Fruit fly (Drosophila melanogaster) whole organism, embryonic: ENCODE measurements around the gene AsnRS.
A peak's percentile ranks its signal among the peaks of the same experiment; 100 is the strongest.

Experiments used
- Adf1 ChIP-seq: fragments of 200-800 bp; sonication (Bioruptor generic); IDR thresholded peaks from 2 replicates; pipeline ENCODE4 v1.3.6; 2022; ENCODE audit warnings: missing biosample characterization, missing genetic modification characterization
- Bteb2 ChIP-seq: fragments of 200-800 bp; sonication (Bioruptor generic); optimal IDR thresholded peaks from 2 replicates; lab custom pipeline; 2016; ENCODE audit warnings: missing biosample characterization, missing genetic modification characterization
- CG10543 ChIP-seq: fragments of 200-800 bp; sonication (Bioruptor generic); optimal IDR thresholded peaks from 3 replicates; lab custom pipeline; 2017; ENCODE audit warnings: missing biosample characterization, mild to moderate bottlenecking, missing genetic modification characterization, moderate library complexity
- CG12391 ChIP-seq: fragments of 200-800 bp; sonication (Bioruptor generic); optimal IDR thresholded peaks from 3 replicates; lab custom pipeline; 2018; ENCODE audit warnings: missing biosample characterization, mild to moderate bottlenecking, missing genetic modification characterization, moderate library complexity
- CG12744 ChIP-seq: fragments of 200-800 bp; sonication (Bioruptor generic); optimal IDR thresholded peaks from 2 replicates; lab custom pipeline; 2016; ENCODE audit warnings: missing biosample characterization, missing genetic modification characterization
- CG13287 ChIP-seq: fragments of 200-800 bp; sonication (Bioruptor generic); IDR thresholded peaks from 2 replicates; pipeline ENCODE4 v1.3.6; 2022; ENCODE audit warnings: missing biosample characterization, missing genetic modification characterization; ENCODE audit not compliant: partially characterized antibody
- CG13775 ChIP-seq: fragments of 200-800 bp; sonication (Bioruptor generic); optimal IDR thresholded peaks from 3 replicates; lab custom pipeline; 2017; ENCODE audit warnings: missing biosample characterization, mild to moderate bottlenecking, missing genetic modification characterization
- CG15269 ChIP-seq: fragments of 200-800 bp; sonication (Bioruptor generic); optimal IDR thresholded peaks from 2 replicates; lab custom pipeline; 2018; ENCODE audit warnings: missing biosample characterization, mild to moderate bottlenecking, missing genetic modification characterization, moderate library complexity
- CG17359 ChIP-seq: fragments of 200-800 bp; sonication (Bioruptor generic); optimal IDR thresholded peaks from 3 replicates; lab custom pipeline; 2018; ENCODE audit warnings: missing biosample characterization, mild to moderate bottlenecking, missing genetic modification characterization, moderate library complexity
- CG2120 ChIP-seq: fragments of 200-800 bp; sonication (Bioruptor generic); optimal IDR thresholded peaks from 3 replicates; lab custom pipeline; 2016; ENCODE audit warnings: missing biosample characterization, missing genetic modification characterization
- CG2129 ChIP-seq: fragments of 200-800 bp; sonication (Bioruptor generic); IDR thresholded peaks from 2 replicates; pipeline ENCODE4 v1.3.6; 2022; ENCODE audit warnings: missing biosample characterization, missing genetic modification characterization; ENCODE audit not compliant: partially characterized antibody
- CG2712 ChIP-seq: fragments of 200-800 bp; optimal IDR thresholded peaks from 3 replicates; lab custom pipeline; 2019; ENCODE audit warnings: missing biosample characterization, mild to moderate bottlenecking, missing genetic modification characterization, moderate library complexity
- CG3163 ChIP-seq: fragments of 200-800 bp; sonication (Bioruptor generic); optimal IDR thresholded peaks from 3 replicates; lab custom pipeline; 2016; ENCODE audit warnings: missing biosample characterization, missing genetic modification characterization
- CG32532 ChIP-seq: fragments of 200-800 bp; sonication (Bioruptor generic); IDR thresholded peaks from 2 replicates; pipeline ENCODE4 v1.3.6; 2022; ENCODE audit warnings: missing biosample characterization, missing genetic modification characterization
- CG34224 ChIP-seq: fragments of 200-800 bp; sonication (Bioruptor generic); IDR thresholded peaks from 3 replicates; pipeline ENCODE4 v1.3.6; 2022; ENCODE audit warnings: missing biosample characterization, missing genetic modification characterization; ENCODE audit not compliant: partially characterized antibody
- CG3847 ChIP-seq: fragments of 200-800 bp; sonication (Bioruptor generic); IDR thresholded peaks from 2 replicates; pipeline ENCODE4 v1.3.6; 2022; ENCODE audit warnings: missing biosample characterization, missing genetic modification characterization
- CG42726 ChIP-seq: fragments of 200-800 bp; sonication (Bioruptor generic); IDR thresholded peaks from 2 replicates; pipeline ENCODE4 v1.3.6; 2022; ENCODE audit warnings: missing biosample characterization, missing genetic modification characterization; ENCODE audit not compliant: partially characterized antibody
- CG6813 ChIP-seq: fragments of 200-800 bp; sonication (Bioruptor generic); optimal IDR thresholded peaks from 2 replicates; lab custom pipeline; 2017; ENCODE audit warnings: missing biosample characterization, missing genetic modification characterization, mild to moderate bottlenecking, moderate library complexity, missing genetic modification reagents
- CG7556 ChIP-seq: fragments of 200-800 bp; sonication (Bioruptor generic); optimal IDR thresholded peaks from 2 replicates; lab custom pipeline; 2017; ENCODE audit warnings: missing biosample characterization, mild to moderate bottlenecking, missing genetic modification characterization
- CG7786 ChIP-seq: fragments of 200-800 bp; sonication (Bioruptor generic); optimal IDR thresholded peaks from 2 replicates; lab custom pipeline; 2016; ENCODE audit warnings: missing biosample characterization, missing genetic modification characterization
- Deaf1 ChIP-seq: fragments of 200-800 bp; optimal IDR thresholded peaks from 3 replicates; lab custom pipeline; 2019; ENCODE audit warnings: missing biosample characterization, mild to moderate bottlenecking, missing genetic modification characterization, moderate library complexity
- Dek ChIP-seq: fragments of 200-800 bp; sonication (Bioruptor generic); optimal IDR thresholded peaks from 3 replicates; lab custom pipeline; 2019; ENCODE audit warnings: missing biosample characterization, mild to moderate bottlenecking, missing genetic modification characterization, moderate library complexity
- Gug ChIP-seq: fragments of 200-800 bp; sonication (Bioruptor generic); IDR thresholded peaks from 4 replicates; pipeline ENCODE4 v1.3.6; 2022; ENCODE audit warnings: missing biosample characterization, missing genetic modification characterization
- Hmr ChIP-seq: fragments of 200-800 bp; sonication (Bioruptor generic); optimal IDR thresholded peaks from 3 replicates; lab custom pipeline; 2017; ENCODE audit warnings: mild to moderate bottlenecking, missing biosample characterization, missing genetic modification reagents, missing genetic modification characterization
- Hr51 ChIP-seq, 2 experiments: fragments of 200-800 bp; sonication (Bioruptor generic); optimal IDR thresholded peaks; 2 replicates in 1 of 2; 3 replicates in 1 of 2; lab custom pipeline; 2016 to 2018; ENCODE audit warnings: missing biosample characterization in 2 of 2, missing genetic modification characterization in 2 of 2, mild to moderate bottlenecking in 1 of 2, moderate library complexity in 1 of 2
- Kr ChIP-seq: fragments of 200-800 bp; sonication (Bioruptor generic); optimal IDR thresholded peaks from 2 replicates; lab custom pipeline; 2017; ENCODE audit warnings: missing biosample characterization, mild to moderate bottlenecking, missing genetic modification characterization
- Max ChIP-seq: fragments of 200-800 bp; sonication (Bioruptor generic); optimal IDR thresholded peaks from 2 replicates; lab custom pipeline; 2016; ENCODE audit warnings: missing biosample characterization, mild to moderate bottlenecking, missing genetic modification characterization
- Opbp ChIP-seq: fragments of 200-800 bp; sonication (Bioruptor generic); IDR thresholded peaks from 3 replicates; pipeline ENCODE4 v1.3.6; 2022; ENCODE audit warnings: missing biosample characterization, missing genetic modification characterization; ENCODE audit not compliant: partially characterized antibody
- Optix ChIP-seq: fragments of 200-800 bp; sonication (Bioruptor generic); IDR thresholded peaks from 3 replicates; pipeline ENCODE4 v1.3.6; 2022; ENCODE audit warnings: missing biosample characterization, missing genetic modification characterization
- Ptx1 ChIP-seq: fragments of 200-800 bp; sonication (Bioruptor generic); IDR thresholded peaks from 2 replicates; pipeline ENCODE4 v1.3.6; 2022; ENCODE audit warnings: missing biosample characterization, missing genetic modification characterization
- Vsx1 ChIP-seq: fragments of 200-800 bp; sonication (Bioruptor generic); optimal IDR thresholded peaks from 2 replicates; lab custom pipeline; 2017; ENCODE audit warnings: missing biosample characterization, mild to moderate bottlenecking, missing genetic modification characterization, missing genetic modification reagents
- ase ChIP-seq: fragments of 200-800 bp; sonication (Bioruptor generic); IDR thresholded peaks from 3 replicates; pipeline ENCODE4 v1.3.6; 2022; ENCODE audit warnings: missing biosample characterization, missing genetic modification characterization
- bcd ChIP-seq: fragments of 200-800 bp; sonication (Bioruptor generic); optimal IDR thresholded peaks from 2 replicates; lab custom pipeline; 2017; ENCODE audit warnings: missing biosample characterization, mild to moderate bottlenecking, missing genetic modification characterization
- croc ChIP-seq: fragments of 200-800 bp; sonication (Bioruptor generic); conservative IDR thresholded peaks from 3 replicates; pipeline ENCODE4 v1.3.6; 2022; ENCODE audit warnings: missing biosample characterization, missing genetic modification characterization
- dysf ChIP-seq: fragments of 200-800 bp; sonication (Bioruptor generic); IDR thresholded peaks from 3 replicates; pipeline ENCODE4 v1.3.6; 2022; ENCODE audit warnings: missing biosample characterization, missing genetic modification characterization
- fd102C ChIP-seq: fragments of 200-800 bp; sonication (Bioruptor generic); optimal IDR thresholded peaks from 2 replicates; lab custom pipeline; 2018; ENCODE audit warnings: missing biosample characterization, mild to moderate bottlenecking, missing genetic modification characterization, moderate library complexity
- grau ChIP-seq: fragments of 200-800 bp; optimal IDR thresholded peaks from 3 replicates; lab custom pipeline; 2019; ENCODE audit warnings: missing biosample characterization, mild to moderate bottlenecking, missing genetic modification characterization, moderate library complexity
- ham ChIP-seq: fragments of 200-800 bp; sonication (Bioruptor generic); IDR thresholded peaks from 2 replicates; pipeline ENCODE4 v1.3.6; 2022; ENCODE audit warnings: missing biosample characterization, missing genetic modification characterization
- ind ChIP-seq: fragments of 200-800 bp; sonication (Bioruptor generic); optimal IDR thresholded peaks from 3 replicates; lab custom pipeline; 2016; ENCODE audit warnings: missing biosample characterization, missing genetic modification characterization
- mirr ChIP-seq: fragments of 200-800 bp; sonication (Bioruptor generic); optimal IDR thresholded peaks from 3 replicates; lab custom pipeline; 2018; ENCODE audit warnings: missing biosample characterization, mild to moderate bottlenecking, missing genetic modification characterization
- mld ChIP-seq: fragments of 200-800 bp; sonication (Bioruptor generic); IDR thresholded peaks from 3 replicates; pipeline ENCODE4 v1.3.6; 2022; ENCODE audit warnings: missing biosample characterization, missing genetic modification characterization; ENCODE audit not compliant: partially characterized antibody
- pfk ChIP-seq: fragments of 200-800 bp; sonication (Bioruptor generic); optimal IDR thresholded peaks from 2 replicates; lab custom pipeline; 2018; ENCODE audit warnings: missing biosample characterization, mild to moderate bottlenecking, missing genetic modification characterization, moderate library complexity
- phol ChIP-seq: fragments of 200-800 bp; sonication (Bioruptor generic); optimal IDR thresholded peaks from 3 replicates; lab custom pipeline; 2018; ENCODE audit warnings: missing biosample characterization, mild to moderate bottlenecking, missing genetic modification characterization, moderate library complexity
- pum ChIP-seq: fragments of 200-800 bp; sonication (Bioruptor generic); optimal IDR thresholded peaks from 2 replicates; lab custom pipeline; 2016; ENCODE audit warnings: missing biosample characterization, missing genetic modification characterization
- sens ChIP-seq: fragments of 200-800 bp; sonication (Bioruptor generic); peaks from one replicate; lab custom pipeline; 2016; ENCODE audit warnings: missing biosample characterization, missing genetic modification characterization
- sens-2 ChIP-seq: fragments of 200-800 bp; sonication (Bioruptor generic); IDR thresholded peaks from 2 replicates; pipeline ENCODE4 v1.3.6; 2022; ENCODE audit warnings: missing biosample characterization, missing genetic modification characterization
- seq ChIP-seq: fragments of 200-800 bp; sonication (Bioruptor generic); IDR thresholded peaks from 2 replicates; pipeline ENCODE4 v1.3.6; 2022; ENCODE audit warnings: missing biosample characterization, missing genetic modification characterization
- vvl ChIP-seq: fragments of 200-800 bp; sonication (Bioruptor generic); IDR thresholded peaks from 2 replicates; pipeline ENCODE4 v1.3.6; 2022; ENCODE audit warnings: missing biosample characterization, missing genetic modification characterization
- wek ChIP-seq: fragments of 200-800 bp; sonication (Bioruptor generic); optimal IDR thresholded peaks from 3 replicates; lab custom pipeline; 2018; ENCODE audit warnings: missing biosample characterization, mild to moderate bottlenecking, missing genetic modification characterization, moderate library complexity

AsnRS gene

DNA sequence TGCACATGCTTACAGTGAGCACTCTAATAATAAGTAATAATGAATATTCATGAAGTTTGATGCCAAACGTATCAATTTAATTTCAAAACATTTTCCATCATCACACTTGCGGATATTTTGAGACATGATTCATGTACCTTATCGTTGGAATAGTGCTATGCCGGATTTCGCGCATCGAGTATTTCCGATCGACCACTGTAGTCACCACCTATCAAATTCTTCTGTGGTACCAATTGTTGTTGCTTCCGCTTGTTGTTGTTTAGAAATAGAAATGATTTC lies 9.2 kb upstream of the AsnRS start (continued):
- TF ChIP-seq Dek (tag; lab: Kevin White, UChicago) (peak; percentile 9), CG3847 (peak; percentile 26; the same call in 1 of the 2 replicates), fd102C (no peak), CG32532 (GFP tag; lab: Robert Waterston, UW) (peak; percentile 59; the same call in 1 of the 2 replicates), ham (GFP tag; lab: Robert Waterston, UW) (no peak), phol (tag; lab: Kevin White, UChicago) (peak; percentile 13), grau (peak; percentile 90), ase (GFP tag; lab: Robert Waterston, UW) (no peak), CG12744 (GFP tag; lab: Kevin White, UChicago) (no peak), Optix (no peak), Hr51 (GFP tag; optimal IDR thresholded peaks at IDR 0.05; lab: Kevin White, UChicago) (peak in 1 of 2 experiments; percentile 14), ind (peak; percentile 13), sens-2 (GFP tag; lab: Robert Waterston, UW) (no peak), CG15269 (tag; lab: Kevin White, UChicago) (peak; percentile 1), sens (GFP tag; lab: Kevin White, UChicago) (peak; percentile 50), Adf1 (GFP tag; lab: Robert Waterston, UW) (no peak), seq (GFP tag; lab: Robert Waterston, UW) (peak; percentile 60), CG7556 (GFP tag; lab: Kevin White, UChicago) (peak; percentile 30), Ptx1 (GFP tag; lab: Robert Waterston, UW) (peak; percentile 49; the same call in 1 of the 2 replicates), Hmr (GFP tag; lab: Kevin White, UChicago) (peak; percentile 52), CG2120 (GFP tag; lab: Kevin White, UChicago) (peak; percentile 84), pum (GFP tag; lab: Kevin White, UChicago) (no peak), CG12391 (peak; percentile 10), CG2129 (GFP tag; lab: Robert Waterston, UW) (no peak), bcd (GFP tag; lab: Kevin White, UChicago) (peak; percentile 26), CG7786 (GFP tag; lab: Kevin White, UChicago) (peak; percentile 10), mld (no peak), dysf (GFP tag; lab: Robert Waterston, UW) (peak; percentile 53), Max (GFP tag; lab: Kevin White, UChicago) (peak; percentile 27), CG3163 (peak; percentile 21), CG13775 (peak; percentile 3), CG2712 (tag; lab: Kevin White, UChicago) (peak; percentile 27)
- TF ChIP-seq, all 482 proteins: peak for 123

DNA sequence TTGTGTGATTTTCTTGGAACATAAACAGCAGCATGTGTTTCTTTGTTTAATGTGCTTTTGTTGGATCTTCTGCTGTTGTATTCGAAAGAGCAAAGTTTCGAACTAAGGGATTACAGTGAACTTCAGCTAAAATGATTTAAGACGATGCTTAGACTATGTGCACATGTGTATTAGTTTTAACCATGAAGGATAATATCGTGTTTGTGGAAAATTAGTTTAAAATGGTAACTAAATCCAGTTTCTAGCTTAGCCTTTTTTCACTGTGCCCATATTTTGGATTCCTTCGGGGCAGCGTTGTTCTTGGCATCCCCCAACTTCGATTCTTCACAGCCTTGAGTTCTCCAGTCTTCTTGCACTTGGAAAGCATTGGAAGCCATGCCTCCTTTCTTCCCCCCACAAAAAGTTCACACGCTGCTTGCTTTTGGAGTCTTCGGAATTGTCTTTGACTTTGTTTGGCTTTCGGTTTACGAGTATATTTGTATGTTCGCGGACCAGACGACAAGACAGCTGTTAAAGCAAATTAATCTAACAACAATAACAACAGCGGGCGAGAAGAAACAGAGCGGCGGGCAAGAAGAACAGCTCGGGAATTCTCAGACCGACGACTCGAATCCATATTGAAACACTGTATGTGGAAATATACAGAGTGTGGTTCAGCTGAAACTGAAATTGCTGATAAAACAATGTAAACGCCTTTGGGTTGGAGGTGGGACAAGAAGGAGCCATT lies 8.7 kb upstream of the AsnRS start:
- TF ChIP-seq Deaf1 (tag; lab: Kevin White, UChicago), result peak; percentile 49
- TF ChIP-seq Bteb2 (GFP tag; lab: Kevin White, UChicago), result peak; percentile 21
- peak; percentile 11 for TF ChIP-seq wek (GFP tag; lab: Kevin White, UChicago)
- TF ChIP-seq Kr (GFP tag; lab: Kevin White, UChicago), result peak; percentile 11
- TF ChIP-seq sens (GFP tag; lab: Kevin White, UChicago), result peak; percentile 87
- TF ChIP-seq croc (GFP tag; lab: Robert Waterston, UW), result no peak
- TF ChIP-seq CG2712 (tag; lab: Kevin White, UChicago), result peak; percentile 16
- no peak for TF ChIP-seq Opbp
- peak; percentile 13 for TF ChIP-seq mirr (GFP tag; lab: Kevin White, UChicago)
- TF ChIP-seq Gug (GFP tag; lab: Robert Waterston, UW), result 0 out of 4 replicates have a peak, but pooled peaks have one; percentile 12
- TF ChIP-seq CG17359, result peak; percentile 29
- peak; percentile 20; the same call in 1 of the 2 replicates for TF ChIP-seq CG32532 (GFP tag; lab: Robert Waterston, UW)
- peak; percentile 9; the same call in 1 of the 2 replicates for TF ChIP-seq vvl (GFP tag; lab: Robert Waterston, UW)
- no peak for TF ChIP-seq CG13287 (GFP tag; lab: Robert Waterston, UW)
- TF ChIP-seq ind, result peak; percentile 9
- peak; percentile 34 for TF ChIP-seq CG10543 (GFP tag; lab: Kevin White, UChicago)
- TF ChIP-seq CG42726 (GFP tag; lab: Robert Waterston, UW), result no peak
- peak; percentile 12 for TF ChIP-seq pfk (GFP tag; lab: Kevin White, UChicago)
- no peak for TF ChIP-seq CG34224 (GFP tag; lab: Robert Waterston, UW)
- TF ChIP-seq Ptx1 (GFP tag; lab: Robert Waterston, UW), result no peak
- peak; percentile 8 for TF ChIP-seq Vsx1 (GFP tag; lab: Kevin White, UChicago)
- peak; percentile 47 for TF ChIP-seq CG6813
